Worm (Caenorhabditis elegans) whole organism, L2 larva: ENCODE measurements around the gene jip-1.

Experiments used
- ama-1 ChIP-seq: fragments of 150-350 bp; optimal IDR thresholded peaks from 2 replicates; lab custom pipeline; 2018; ENCODE audit warnings: inconsistent platforms
- fos-1 ChIP-seq: fragments of 150-350 bp; optimal IDR thresholded peaks from 2 replicates; lab custom pipeline; 2014; ENCODE audit warnings: missing biosample characterization, missing genetic modification characterization
- ztf-11 ChIP-seq: sonication (generic microtip); optimal IDR thresholded peaks from 2 replicates; lab custom pipeline; 2017; ENCODE audit warnings: missing biosample characterization, missing genetic modification characterization

- TF ChIP-seq ama-1 (lab: Kevin White, UChicago), result no peak
- TF ChIP-seq ztf-11 (tag; lab: Kevin White, UChicago), result no peak
- no peak for TF ChIP-seq fos-1 (tag; lab: Kevin White, UChicago)
Measured at ce11 chrII:1374486-1374885, 47.7 kb downstream of the jip-1 start.
